Worm (Caenorhabditis elegans): ENCODE data around the gene mdt-11.
A peak's percentile ranks its signal among the peaks of the same experiment; 100 is the strongest.
"Not testable (repeated sequence)": the region's sequence is repeated elsewhere in the genome, so short reads cannot be mapped to it uniquely, and the experiment has no call there.

Gene mdt-11

ce11 chrIII:5042112-5042511 is 21.1 kb downstream of the mdt-11 start, which contains the start of gene nlp-43:
Gene nlp-43 (plus strand): TSS chrIII:5042412.
- no peak for TF ChIP-seq him-1 (tag; optimal IDR thresholded peaks at IDR 0.05)
- TF ChIP-seq W03F9.2 (tag; optimal IDR thresholded peaks at IDR 0.05) = no peak
- TF ChIP-seq dao-5 (tag; optimal IDR thresholded peaks at IDR 0.05) = no peak

- no peak for TF ChIP-seq him-1 (tag; optimal IDR thresholded peaks at IDR 0.05)
- TF ChIP-seq W03F9.2 (tag; optimal IDR thresholded peaks at IDR 0.05) = no peak
- TF ChIP-seq dao-5 (tag; optimal IDR thresholded peaks at IDR 0.05) = no peak
Measured at ce11 chrIII:5044709-5045108, 23.7 kb downstream of the mdt-11 start, which contains the start of gene C45G9.14. Gene C45G9.14 (plus strand): TSS chrIII:5045009.

- TF ChIP-seq dao-5 (tag; optimal IDR thresholded peaks at IDR 0.05) (no peak), W03F9.2 (tag; optimal IDR thresholded peaks at IDR 0.05) (peak; percentile 55), him-1 (tag; optimal IDR thresholded peaks at IDR 0.05) (no peak)
Measured at ce11 chrIII:5047175-5047574, 26.2 kb downstream of the mdt-11 start, which contains the start of gene txbp-3. Gene txbp-3 (minus strand): TSS chrIII:5047459.

ce11 chrIII:5047740-5048139 is 26.7 kb downstream of the mdt-11 start, which contains the start of gene C45G9.5:
Gene C45G9.5 (plus strand): TSS chrIII:5048117.
- no peak for TF ChIP-seq him-1 (tag; optimal IDR thresholded peaks at IDR 0.05)
- TF ChIP-seq W03F9.2 (tag; optimal IDR thresholded peaks at IDR 0.05) = no peak

- no peak for TF ChIP-seq him-1 (tag; optimal IDR thresholded peaks at IDR 0.05)
- no peak for TF ChIP-seq dao-5 (tag; optimal IDR thresholded peaks at IDR 0.05)
- TF ChIP-seq W03F9.2 (tag; optimal IDR thresholded peaks at IDR 0.05) = no peak
Measured at ce11 chrIII:5051949-5052348, 30.9 kb downstream of the mdt-11 start, which contains the start of gene C45G9.15. Gene C45G9.15 (minus strand): TSS chrIII:5052049.

- TF ChIP-seq him-1 (tag; optimal IDR thresholded peaks at IDR 0.05) = no peak
Measured at ce11 chrIII:5053541-5053940, 32.5 kb downstream of the mdt-11 start, which contains the start of gene C45G9.8. Gene C45G9.8 (minus strand): TSS chrIII:5053641.

- TF ChIP-seq him-1, dao-5, W03F9.2 (tag; optimal IDR thresholded peaks at IDR 0.05): not testable (repeated sequence)
Measured at ce11 chrIII:5055709-5056108, 34.7 kb downstream of the mdt-11 start, which contains the start of gene C45G9.9. Gene C45G9.9 (minus strand): TSS chrIII:5055809.

ce11 chrIII:5061798-5062197 is 40.8 kb downstream of the mdt-11 start, which contains the start of gene C45G9.10:
Gene C45G9.10 (minus strand): TSS chrIII:5061898.
- TF ChIP-seq him-1 (tag; optimal IDR thresholded peaks at IDR 0.05) = no peak

- not testable (repeated sequence) for TF ChIP-seq him-1, dao-5, W03F9.2 (tag; optimal IDR thresholded peaks at IDR 0.05)
Measured at ce11 chrIII:5062406-5062805, 41.4 kb downstream of the mdt-11 start, which contains the start of gene C45G9.4. Gene C45G9.4 (plus strand): TSS chrIII:5062706.

- TF ChIP-seq dao-5 (tag; optimal IDR thresholded peaks at IDR 0.05) (no peak), him-1 (tag; optimal IDR thresholded peaks at IDR 0.05) (peak; percentile 59), W03F9.2 (tag; optimal IDR thresholded peaks at IDR 0.05) (peak; percentile 40)
Measured at ce11 chrIII:5068675-5069233, 47.7 kb downstream of the mdt-11 start, which contains the start of the genes C45G9.11 and C45G9.2. Gene C45G9.11 (minus strand): TSS chrIII:5068725. Gene C45G9.2 (plus strand): TSS chrIII:5069066.

- TF ChIP-seq W03F9.2 (tag; optimal IDR thresholded peaks at IDR 0.05) (no peak), him-1 (tag; optimal IDR thresholded peaks at IDR 0.05) (no peak), dao-5 (tag; optimal IDR thresholded peaks at IDR 0.05) (no peak)
Measured at ce11 chrIII:5071509-5071908, 50.5 kb downstream of the mdt-11 start, which contains the start of gene C45G9.12. Gene C45G9.12 (minus strand): TSS chrIII:5071609.

All from whole organism, L4/young adult.